Worm (Caenorhabditis elegans): ENCODE data around the gene pha-1.

DNA sequence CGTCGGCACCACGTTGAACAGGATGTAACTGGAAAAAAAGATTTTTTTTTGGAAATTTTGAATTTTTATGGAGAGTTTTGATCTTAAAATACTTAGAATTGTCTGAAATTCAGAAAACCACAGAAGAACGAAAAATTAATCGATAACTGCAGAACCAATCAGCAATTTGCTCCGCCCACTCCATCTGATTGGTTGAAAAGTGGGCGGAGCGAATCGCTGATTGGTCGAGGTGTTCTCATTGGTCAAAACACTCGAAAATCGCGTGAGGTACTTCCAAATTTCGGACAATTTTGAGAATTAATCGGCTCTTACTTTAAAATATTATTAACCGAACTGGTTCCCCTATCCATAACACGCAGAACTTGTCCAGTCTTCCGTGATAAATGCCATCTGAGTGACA is 35.9 kb upstream of the pha-1 start:
- TF ChIP-seq hmg-11 (tag; optimal IDR thresholded peaks at IDR 0.05), result no peak
- no peak for TF ChIP-seq pha-4 (tag; optimal IDR thresholded peaks at IDR 0.05)
- no peak for TF ChIP-seq mml-1 (tag; optimal IDR thresholded peaks at IDR 0.05)
- no peak for TF ChIP-seq skn-1 (tag; optimal IDR thresholded peaks at IDR 0.05)
- TF ChIP-seq ztf-11 (tag; optimal IDR thresholded peaks at IDR 0.05), result no peak
- no peak for TF ChIP-seq lin-39 (tag; optimal IDR thresholded peaks at IDR 0.05)
- TF ChIP-seq egl-27 (tag; optimal IDR thresholded peaks at IDR 0.05), result no peak
- no peak for TF ChIP-seq nhr-11 (tag; optimal IDR thresholded peaks at IDR 0.05)
- no peak for TF ChIP-seq zag-1 (tag; optimal IDR thresholded peaks at IDR 0.05)
- no peak for TF ChIP-seq nhr-23 (tag; optimal IDR thresholded peaks at IDR 0.05)
- TF ChIP-seq nhr-77 (tag; optimal IDR thresholded peaks at IDR 0.05), result no peak
- no peak for TF ChIP-seq aly-2 (tag; optimal IDR thresholded peaks at IDR 0.05)
- no peak for TF ChIP-seq elt-1 (tag; optimal IDR thresholded peaks at IDR 0.05)
